Worm (Caenorhabditis elegans): ENCODE results near the gene rol-8.

DNA sequence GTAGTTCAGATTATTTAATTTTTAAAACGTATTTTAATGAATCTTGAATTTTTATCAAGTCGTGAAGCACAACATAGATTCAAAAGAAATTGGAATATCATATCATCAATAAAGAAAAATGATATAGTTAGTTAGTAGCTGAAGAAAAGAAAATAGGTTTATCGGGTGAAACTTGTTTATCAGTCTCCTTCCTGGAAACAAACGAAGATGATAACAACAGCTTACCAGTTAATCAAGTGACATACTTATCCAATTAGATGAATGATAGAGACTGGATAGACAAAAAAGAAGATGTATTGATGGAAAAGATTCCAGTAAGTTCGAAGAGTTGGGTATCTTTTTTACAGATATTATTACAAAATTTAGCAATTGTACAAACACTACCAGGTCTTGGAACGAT is 956 bp upstream of the rol-8 start:
- TF ChIP-seq nhr-76 (tag; optimal IDR thresholded peaks at IDR 0.05) (no peak), snpc-4 (tag; optimal IDR thresholded peaks at IDR 0.05) (no peak), unc-62 (GFP tag; optimal IDR thresholded peaks at IDR 0.05) (no peak), nhr-237 (tag; optimal IDR thresholded peaks at IDR 0.05) (no peak), ztf-11 (tag; optimal IDR thresholded peaks at IDR 0.05) (no peak), unc-39 (tag; optimal IDR thresholded peaks at IDR 0.05) (no peak), bed-3 (GFP tag; optimal IDR thresholded peaks at IDR 0.05) (no peak), mab-5 (tag; optimal IDR thresholded peaks at IDR 0.05) (no peak), elt-3 (tag; optimal IDR thresholded peaks at IDR 0.05) (no peak), sem-2 (GFP tag; optimal IDR thresholded peaks at IDR 0.05) (no peak), nhr-12 (tag; optimal IDR thresholded peaks at IDR 0.05) (no peak), nhr-28 (tag; optimal IDR thresholded peaks at IDR 0.05) (no peak)
